Fruit fly (Drosophila melanogaster) S2 (cell line): ENCODE results near the gene Cyp313a5.

Source experiments
- CG8478 ChIP-seq: fragments of >200 bp; optimal IDR thresholded peaks from 2 replicates; lab custom pipeline; 2018
- CTCF ChIP-seq, 2 experiments: fragments of >200 bp; optimal IDR thresholded peaks; 2 replicates each; lab custom pipeline; 2018

DNA sequence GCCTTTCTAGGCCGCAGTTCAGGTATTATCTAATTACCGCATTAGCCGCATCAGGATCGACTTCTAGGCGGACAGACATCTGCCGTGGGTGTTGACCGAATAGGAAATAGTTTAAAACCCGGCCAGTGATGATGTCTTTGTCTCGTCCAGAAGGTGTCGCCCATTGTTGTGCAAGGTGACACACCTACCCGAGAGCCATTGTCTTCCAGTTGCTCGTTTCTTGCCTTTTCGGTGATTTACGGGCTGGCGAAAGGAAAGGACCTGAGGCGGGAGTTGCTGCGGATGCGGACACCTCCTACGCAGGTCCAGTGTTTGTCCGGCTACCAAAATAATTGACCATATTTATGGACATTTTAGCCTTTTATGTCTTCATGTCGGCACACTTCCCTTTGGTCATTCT lies 13.8 kb upstream of the Cyp313a5 start:
- TF ChIP-seq CG8478 (no peak), CTCF (optimal IDR thresholded peaks at IDR 0.05; lab: Kevin White, UChicago) (peak in 1 of 2 experiments; percentile 2)
